Fruit fly (Drosophila melanogaster) whole organism, embryonic: Measurements from ENCODE around the gene Nepl14.

Source experiments
- Ada2b ChIP-seq: fragments of 200-800 bp; sonication (Bioruptor generic); IDR thresholded peaks from 2 replicates; pipeline ENCODE4 v1.3.6; 2022; ENCODE audit warnings: missing biosample characterization, missing genetic modification characterization
- Atf-2 ChIP-seq: fragments of 200-800 bp; sonication (Bioruptor generic); optimal IDR thresholded peaks from 2 replicates; lab custom pipeline; 2016; ENCODE audit warnings: missing biosample characterization, missing genetic modification characterization
- Blimp-1 ChIP-seq: fragments of 200-800 bp; sonication (Bioruptor generic); optimal IDR thresholded peaks from 3 replicates; lab custom pipeline; 2018; ENCODE audit warnings: missing biosample characterization, missing genetic modification characterization, mild to moderate bottlenecking, moderate library complexity, missing genetic modification reagents
- CG10147 ChIP-seq: fragments of 200-800 bp; sonication (Bioruptor generic); optimal IDR thresholded peaks from 2 replicates; lab custom pipeline; 2019; ENCODE audit warnings: missing biosample characterization, mild to moderate bottlenecking, missing genetic modification characterization, moderate library complexity
- CG11093 ChIP-seq: fragments of 200-800 bp; sonication (Bioruptor generic); IDR thresholded peaks from 3 replicates; pipeline ENCODE4 v1.3.6; 2022; ENCODE audit warnings: missing biosample characterization, missing genetic modification characterization
- CG11560 ChIP-seq: fragments of 200-800 bp; sonication (Bioruptor generic); IDR thresholded peaks from 3 replicates; pipeline ENCODE4 v1.3.6; 2022; ENCODE audit warnings: missing biosample characterization, missing genetic modification characterization
- CG12071 ChIP-seq: fragments of 200-800 bp; sonication (Bioruptor generic); optimal IDR thresholded peaks from 3 replicates; lab custom pipeline; 2018; ENCODE audit warnings: missing biosample characterization, mild to moderate bottlenecking, missing genetic modification characterization
- CG14667 ChIP-seq: fragments of 200-800 bp; sonication (Bioruptor generic); IDR thresholded peaks from 2 replicates; pipeline ENCODE4 v1.3.6; 2022; ENCODE audit warnings: missing biosample characterization, missing genetic modification characterization
- CG1529 ChIP-seq: fragments of 200-800 bp; sonication (Bioruptor generic); optimal IDR thresholded peaks from 3 replicates; lab custom pipeline; 2018; ENCODE audit warnings: missing biosample characterization, missing genetic modification characterization
- CG15696 ChIP-seq: fragments of 200-800 bp; sonication (Bioruptor generic); optimal IDR thresholded peaks from 2 replicates; lab custom pipeline; 2019; ENCODE audit warnings: missing biosample characterization, mild to moderate bottlenecking, missing genetic modification characterization, moderate library complexity
- CG1602 ChIP-seq: fragments of 200-800 bp; sonication (Bioruptor generic); optimal IDR thresholded peaks from 3 replicates; lab custom pipeline; 2016; ENCODE audit warnings: missing biosample characterization, missing genetic modification characterization
- CG18764 ChIP-seq: fragments of 200-800 bp; sonication (Bioruptor generic); optimal IDR thresholded peaks from 3 replicates; lab custom pipeline; 2016; ENCODE audit warnings: missing biosample characterization, missing genetic modification characterization
- CG2202 ChIP-seq: fragments of 200-800 bp; sonication (Bioruptor generic); optimal IDR thresholded peaks from 2 replicates; lab custom pipeline; 2018; ENCODE audit warnings: missing biosample characterization, mild to moderate bottlenecking, missing genetic modification characterization
- CG34224 ChIP-seq: fragments of 200-800 bp; sonication (Bioruptor generic); IDR thresholded peaks from 3 replicates; pipeline ENCODE4 v1.3.6; 2022; ENCODE audit warnings: missing biosample characterization, missing genetic modification characterization; ENCODE audit not compliant: partially characterized antibody
- CG34422 ChIP-seq: fragments of 200-800 bp; sonication (Bioruptor generic); IDR thresholded peaks from 3 replicates; pipeline ENCODE4 v1.3.6; 2022; ENCODE audit warnings: missing biosample characterization, missing genetic modification characterization
- CG4282 ChIP-seq: fragments of 200-800 bp; sonication (Bioruptor generic); optimal IDR thresholded peaks from 2 replicates; lab custom pipeline; 2016; ENCODE audit warnings: missing biosample characterization, missing genetic modification characterization
- CG43689 ChIP-seq: fragments of 200-800 bp; sonication (Bioruptor generic); IDR thresholded peaks from 2 replicates; pipeline ENCODE4 v1.3.6; 2022; ENCODE audit warnings: missing biosample characterization, missing genetic modification characterization
- CG6689 ChIP-seq: fragments of 200-800 bp; sonication (Bioruptor generic); IDR thresholded peaks from 2 replicates; pipeline ENCODE4 v1.3.6; 2022; ENCODE audit warnings: missing biosample characterization, missing genetic modification characterization
- CG8089 ChIP-seq: fragments of 200-800 bp; sonication (Bioruptor generic); optimal IDR thresholded peaks from 3 replicates; lab custom pipeline; 2016; ENCODE audit warnings: missing biosample characterization, missing genetic modification characterization
- CG8290 ChIP-seq, 3 experiments: fragments of 200-800 bp; sonication (Bioruptor generic); optimal IDR thresholded peaks; 2 replicates each; lab custom pipeline; 2016 to 2019; ENCODE audit warnings: missing biosample characterization in 3 of 3, missing genetic modification characterization in 3 of 3, mild to moderate bottlenecking in 2 of 3, moderate library complexity in 1 of 3
- CG8478 ChIP-seq: fragments of >200 bp; optimal IDR thresholded peaks from 2 replicates; lab custom pipeline; 2018
- CG9215 ChIP-seq: fragments of 200-800 bp; sonication (Bioruptor generic); IDR thresholded peaks from 2 replicates; pipeline ENCODE4 v1.3.6; 2022; ENCODE audit warnings: missing biosample characterization, missing genetic modification characterization
- Dfd ChIP-seq, 2 experiments: fragments of >200 bp; optimal IDR thresholded peaks; 2 replicates each; lab custom pipeline; 2017; ENCODE audit warnings: missing biosample characterization in 2 of 2, missing genetic modification characterization in 2 of 2
- E2f2 ChIP-seq: fragments of 200-800 bp; sonication (Bioruptor generic); IDR thresholded peaks from 2 replicates; pipeline ENCODE4 v1.3.6; 2022; ENCODE audit warnings: missing biosample characterization, missing genetic modification characterization
- Fer3 ChIP-seq: fragments of 200-800 bp; sonication (Bioruptor generic); optimal IDR thresholded peaks from 2 replicates; lab custom pipeline; 2018; ENCODE audit warnings: missing biosample characterization, mild to moderate bottlenecking, missing genetic modification characterization, moderate library complexity
- HLH54F ChIP-seq: fragments of 200-800 bp; sonication (Bioruptor generic); optimal IDR thresholded peaks from 3 replicates; lab custom pipeline; 2016; ENCODE audit warnings: missing biosample characterization, missing genetic modification characterization
- Hmr ChIP-seq: fragments of 200-800 bp; sonication (Bioruptor generic); optimal IDR thresholded peaks from 3 replicates; lab custom pipeline; 2017; ENCODE audit warnings: mild to moderate bottlenecking, missing biosample characterization, missing genetic modification reagents, missing genetic modification characterization
- MESR4 ChIP-seq: fragments of 200-800 bp; sonication (Bioruptor generic); optimal IDR thresholded peaks from 2 replicates; lab custom pipeline; 2018; ENCODE audit warnings: missing biosample characterization, mild to moderate bottlenecking, missing genetic modification characterization, moderate library complexity
- Meics ChIP-seq: fragments of 200-800 bp; sonication (Bioruptor generic); optimal IDR thresholded peaks from 2 replicates; lab custom pipeline; 2017; ENCODE audit warnings: missing biosample characterization, mild to moderate bottlenecking, missing genetic modification characterization
- NfI ChIP-seq: fragments of 200-800 bp; sonication (Bioruptor generic); optimal IDR thresholded peaks from 3 replicates; lab custom pipeline; 2018; ENCODE audit warnings: missing biosample characterization, mild to moderate bottlenecking, missing genetic modification characterization, moderate library complexity
- Sin3A ChIP-seq: fragments of >200 bp; optimal IDR thresholded peaks from 2 replicates; lab custom pipeline; 2018
- TFAM ChIP-seq: fragments of 200-800 bp; sonication (Bioruptor generic); optimal IDR thresholded peaks from 2 replicates; lab custom pipeline; 2017; ENCODE audit warnings: missing biosample characterization, missing genetic modification characterization, inconsistent platforms
- ap ChIP-seq: fragments of 200-800 bp; sonication (Bioruptor generic); IDR thresholded peaks from 2 replicates; pipeline ENCODE4 v1.3.6; 2022; ENCODE audit warnings: missing biosample characterization, missing genetic modification characterization
- ase ChIP-seq: fragments of 200-800 bp; sonication (Bioruptor generic); IDR thresholded peaks from 3 replicates; pipeline ENCODE4 v1.3.6; 2022; ENCODE audit warnings: missing biosample characterization, missing genetic modification characterization
- dmrt11E ChIP-seq: fragments of 200-800 bp; sonication (Bioruptor generic); optimal IDR thresholded peaks from 3 replicates; lab custom pipeline; 2018; ENCODE audit warnings: missing biosample characterization, mild to moderate bottlenecking, missing genetic modification characterization, moderate library complexity
- en ChIP-seq: fragments of 200-800 bp; sonication (Bioruptor generic); optimal IDR thresholded peaks from 2 replicates; lab custom pipeline; 2016; ENCODE audit warnings: missing biosample characterization, missing genetic modification characterization
- eyg ChIP-seq: fragments of 200-800 bp; sonication (Bioruptor generic); optimal IDR thresholded peaks from 3 replicates; lab custom pipeline; 2016; ENCODE audit warnings: missing biosample characterization, missing genetic modification characterization
- gfzf ChIP-seq: fragments of 200-800 bp; sonication (Bioruptor generic); optimal IDR thresholded peaks from 2 replicates; lab custom pipeline; 2016; ENCODE audit warnings: missing biosample characterization, mild to moderate bottlenecking, missing genetic modification characterization, moderate library complexity
- gsb-n ChIP-seq: fragments of 200-800 bp; sonication (Bioruptor generic); optimal IDR thresholded peaks from 3 replicates; lab custom pipeline; 2018; ENCODE audit warnings: missing biosample characterization, mild to moderate bottlenecking, missing genetic modification characterization
- jing ChIP-seq: fragments of 200-800 bp; sonication (Bioruptor generic); optimal IDR thresholded peaks from 2 replicates; lab custom pipeline; 2018; ENCODE audit warnings: missing biosample characterization, mild to moderate bottlenecking, missing genetic modification characterization
- ken ChIP-seq: fragments of 200-800 bp; sonication (Bioruptor generic); IDR thresholded peaks from 3 replicates; pipeline ENCODE4 v1.3.6; 2022; ENCODE audit warnings: missing biosample characterization, missing genetic modification characterization
- lola ChIP-seq, 3 experiments: fragments of >200 bp in 2 of 3; fragments of 200-800 bp in 1 of 3; sonication (Bioruptor generic) in 1 of 3; optimal IDR thresholded peaks; 2 replicates each; lab custom pipeline; 2017 to 2019; ENCODE audit warnings: missing biosample characterization in 3 of 3, missing genetic modification characterization in 3 of 3, mild to moderate bottlenecking in 1 of 3, moderate library complexity in 1 of 3
- oc ChIP-seq: fragments of 200-800 bp; sonication (Bioruptor generic); optimal IDR thresholded peaks from 2 replicates; lab custom pipeline; 2018; ENCODE audit warnings: missing biosample characterization, mild to moderate bottlenecking, missing genetic modification characterization, moderate library complexity
- odd ChIP-seq: fragments of 200-800 bp; sonication (Bioruptor generic); optimal IDR thresholded peaks from 2 replicates; lab custom pipeline; 2017; ENCODE audit warnings: missing biosample characterization, mild to moderate bottlenecking, missing genetic modification characterization
- pfk ChIP-seq: fragments of 200-800 bp; sonication (Bioruptor generic); optimal IDR thresholded peaks from 2 replicates; lab custom pipeline; 2018; ENCODE audit warnings: missing biosample characterization, mild to moderate bottlenecking, missing genetic modification characterization, moderate library complexity
- sens ChIP-seq: fragments of 200-800 bp; sonication (Bioruptor generic); peaks from one replicate; lab custom pipeline; 2016; ENCODE audit warnings: missing biosample characterization, missing genetic modification characterization
- shn ChIP-seq: fragments of 200-800 bp; sonication (Bioruptor generic); optimal IDR thresholded peaks from 3 replicates; lab custom pipeline; 2016; ENCODE audit warnings: missing biosample characterization, missing genetic modification characterization
- tap ChIP-seq: fragments of 200-800 bp; optimal IDR thresholded peaks from 3 replicates; lab custom pipeline; 2019; ENCODE audit warnings: missing biosample characterization, mild to moderate bottlenecking, missing genetic modification characterization, moderate library complexity
- zfh2 ChIP-seq: fragments of 200-800 bp; sonication (Bioruptor generic); optimal IDR thresholded peaks from 2 replicates; lab custom pipeline; 2016; ENCODE audit warnings: missing biosample characterization, missing genetic modification characterization

Nepl14 gene

dm6 chr3R:22724149-22724973, 39.1 kb downstream of the Nepl14 start, which contains the start of gene Irp-1A (continued):
- TF ChIP-seq Blimp-1 (GFP tag; lab: Kevin White, UChicago) (peak; percentile 84), Dfd (GFP tag; optimal IDR thresholded peaks at IDR 0.05; lab: Kevin White, UChicago) (no peak), TFAM (GFP tag; lab: Kevin White, UChicago) (no peak), CG10147 (GFP tag; lab: Kevin White, UChicago) (peak; percentile 83), sens (GFP tag; lab: Kevin White, UChicago) (peak; percentile 90), tap (peak; percentile 77), gsb-n (peak; percentile 79), Meics (GFP tag; lab: Kevin White, UChicago) (peak; percentile 70), E2f2 (GFP tag; lab: Robert Waterston, UW) (peak; percentile 60), eyg (no peak), MESR4 (GFP tag; lab: Kevin White, UChicago) (peak; percentile 62), zfh2 (GFP tag; lab: Kevin White, UChicago) (peak; percentile 14), CG6689 (peak; percentile 77), CG11560 (tag; lab: Robert Waterston, UW) (no peak), CG8478 (lab: Kevin White, UChicago) (no peak), Atf-2 (GFP tag; lab: Kevin White, UChicago) (no peak), CG1529 (GFP tag; lab: Kevin White, UChicago) (peak; percentile 9), Sin3A (lab: Kevin White, UChicago) (peak; percentile 2), CG8290 (GFP tag; optimal IDR thresholded peaks at IDR 0.05; lab: Kevin White, UChicago) (peak; percentile 61), CG8290 (tag; optimal IDR thresholded peaks at IDR 0.05; lab: Kevin White, UChicago) (peak in 1 of 2 experiments; percentile 83), CG9215 (peak; percentile 42; the same call in 1 of the 2 replicates), CG14667 (GFP tag; lab: Robert Waterston, UW) (peak; percentile 55; the same call in 1 of the 2 replicates), Ada2b (GFP tag; lab: Robert Waterston, UW) (peak; percentile 71), CG8089 (GFP tag; lab: Kevin White, UChicago) (no peak), en (GFP tag; lab: Kevin White, UChicago) (no peak), HLH54F (GFP tag; lab: Kevin White, UChicago) (peak; percentile 22), CG11093 (GFP tag; lab: Robert Waterston, UW) (no peak), CG2202 (tag; lab: Kevin White, UChicago) (peak; percentile 39), gfzf (peak; percentile 16), CG43689 (no peak), CG12071 (GFP tag; lab: Kevin White, UChicago) (no peak), jing (GFP tag; lab: Kevin White, UChicago) (no peak), CG1602 (peak; percentile 45), shn (no peak), pfk (GFP tag; lab: Kevin White, UChicago) (no peak), Hmr (GFP tag; lab: Kevin White, UChicago) (peak; percentile 77), Fer3 (peak; percentile 79), oc (peak; percentile 78), CG15696 (tag; lab: Kevin White, UChicago) (peak; percentile 60), ase (GFP tag; lab: Robert Waterston, UW) (peak; percentile 59; the same call in 2 of the 3 replicates), ken (GFP tag; lab: Robert Waterston, UW) (peak; percentile 56; the same call in 1 of the 3 replicates), dmrt11E (peak; percentile 76), odd (GFP tag; lab: Kevin White, UChicago) (peak; percentile 47), CG34422 (GFP tag; lab: Robert Waterston, UW) (peak; percentile 86), CG34224 (GFP tag; lab: Robert Waterston, UW) (peak; percentile 86), ap (GFP tag; lab: Robert Waterston, UW) (peak; percentile 58), CG18764 (GFP tag; lab: Kevin White, UChicago) (peak; percentile 64), NfI (GFP tag; lab: Kevin White, UChicago) (peak; percentile 62), CG4282 (GFP tag; lab: Kevin White, UChicago) (no peak), lola (GFP tag; optimal IDR thresholded peaks at IDR 0.05; lab: Kevin White, UChicago) (peak in 1 of 3 experiments; percentile 71)
